Worm (Caenorhabditis elegans) whole organism, L4/young adult: Measurements from ENCODE around the gene F25B4.4.

Experiments
- W03F9.2 ChIP-seq: fragments of 150-350 bp; optimal IDR thresholded peaks from 2 replicates; lab custom pipeline; 2014; ENCODE audit warnings: missing biosample characterization, missing genetic modification characterization
- dao-5 ChIP-seq: sonication (generic microtip); optimal IDR thresholded peaks from 2 replicates; lab custom pipeline; 2016; ENCODE audit warnings: missing genotype, missing genetic modification characterization, moderate library complexity, missing compliant biosample characterization
- him-1 ChIP-seq: sonication (generic microtip); optimal IDR thresholded peaks from 2 replicates; lab custom pipeline; 2016; ENCODE audit warnings: missing genotype, missing genetic modification reagents, missing genetic modification characterization, missing compliant biosample characterization

The F25B4.4 gene

DNA sequence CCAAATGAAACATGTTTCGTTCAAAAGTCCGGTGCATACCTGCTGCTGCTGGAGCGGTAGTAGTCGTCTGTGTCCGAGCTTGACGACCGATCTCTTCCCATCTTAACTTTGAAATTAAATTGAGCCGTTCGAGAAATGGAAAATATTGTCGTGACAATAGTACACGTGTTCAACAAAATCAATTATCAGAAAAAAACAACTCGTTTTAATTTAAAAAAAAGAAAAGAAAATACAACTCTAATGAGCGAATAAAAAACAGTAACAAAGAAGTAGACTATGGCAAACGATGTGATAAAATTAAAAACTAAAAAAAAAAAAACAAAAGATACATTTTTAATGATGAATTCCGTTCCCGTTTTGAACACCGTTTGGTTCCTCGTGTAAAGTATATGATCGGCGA, 2.1 kb upstream of the F25B4.4 start, which contains the start of gene prp-39:
prp-39 (minus strand) TSS at position 101 of the 400 bp plus-strand sequence.
- TF ChIP-seq W03F9.2 (tag; lab: Kevin White, UChicago) (no peak), dao-5 (no peak), him-1 (tag; lab: Kevin White, UChicago) (no peak)

DNA sequence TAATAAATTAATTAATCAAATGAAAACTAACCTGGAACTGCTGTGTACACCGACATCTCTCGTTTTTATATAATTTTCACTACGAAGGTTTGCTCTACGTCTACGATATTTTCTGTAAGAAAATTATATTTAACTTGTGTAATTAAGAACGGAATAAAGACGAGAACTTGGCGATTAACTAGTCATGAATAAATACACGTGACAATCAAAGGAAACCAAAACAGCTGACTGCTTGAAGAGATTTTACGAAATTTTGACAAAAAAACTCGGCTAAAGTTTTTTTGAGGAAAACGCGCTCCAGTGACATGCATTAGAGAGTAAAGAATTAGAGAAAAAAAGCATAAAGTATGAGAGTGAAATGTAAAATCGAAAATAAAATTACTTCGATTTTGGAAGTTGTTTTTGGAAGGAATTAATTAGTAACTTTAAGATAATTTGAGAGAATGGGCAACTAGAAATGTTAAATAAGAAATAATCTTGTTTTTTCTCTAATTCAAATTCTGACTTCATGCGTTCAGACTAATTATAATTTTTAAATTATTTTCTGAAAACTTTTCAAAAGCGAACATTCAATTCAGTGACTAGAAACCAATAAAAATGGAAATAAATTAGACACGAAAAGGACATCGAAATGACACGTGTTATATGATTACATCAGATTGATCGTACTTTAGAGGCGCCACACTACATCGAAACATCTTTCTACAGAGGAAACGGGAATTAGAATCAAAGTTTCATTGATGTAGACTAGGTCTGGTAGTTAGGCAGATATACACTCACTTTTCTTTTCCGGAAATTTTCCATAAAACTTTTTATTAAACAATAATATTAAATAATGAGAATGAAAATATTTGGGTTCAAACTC, 2.7 kb downstream of the F25B4.4 start, which contains the start of gene F25B4.7:
F25B4.7 (minus strand) TSS at position 112 of the 865 bp plus-strand sequence.
- TF ChIP-seq W03F9.2 (tag; lab: Kevin White, UChicago), result no peak
- no peak for TF ChIP-seq dao-5
- no peak for TF ChIP-seq him-1 (tag; lab: Kevin White, UChicago)

DNA sequence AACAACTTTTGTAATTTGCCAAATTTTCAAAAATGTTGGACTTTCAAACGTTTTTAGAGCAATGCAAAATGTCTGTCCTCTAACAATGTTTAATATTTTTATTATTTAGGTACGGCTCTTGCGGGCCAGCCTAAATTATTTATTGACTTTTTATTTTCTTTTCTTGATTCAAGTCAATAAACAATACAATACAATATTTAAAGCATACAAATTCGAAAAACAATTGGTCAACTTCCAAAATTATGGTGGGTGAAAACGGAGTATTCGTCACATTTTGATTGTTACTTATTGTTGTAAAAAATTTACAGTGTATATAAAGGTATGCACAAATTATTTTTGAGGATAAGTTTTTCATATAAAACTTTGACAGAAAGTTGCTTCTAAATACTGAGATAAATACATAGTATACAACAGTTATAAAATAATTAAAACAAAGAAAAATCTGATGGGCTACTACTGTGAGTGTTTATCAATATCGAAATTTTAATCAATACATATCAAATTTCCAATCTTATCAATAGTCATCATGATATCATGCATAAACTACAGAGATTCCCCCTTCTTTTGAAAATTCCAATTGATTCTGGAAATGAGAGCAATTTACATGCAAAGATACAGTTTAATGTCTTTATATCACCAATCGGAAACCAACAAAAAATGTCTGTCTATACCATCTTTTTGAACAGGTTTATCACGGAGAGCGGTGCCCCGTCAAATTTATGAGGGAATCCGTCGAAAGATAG, 7.2 kb downstream of the F25B4.4 start, which contains the start of gene F25B4.8:
F25B4.8 (minus strand) TSS at position 51 of the 743 bp plus-strand sequence.
- no peak for TF ChIP-seq W03F9.2 (tag; lab: Kevin White, UChicago)
- no peak for TF ChIP-seq him-1 (tag; lab: Kevin White, UChicago)
- TF ChIP-seq dao-5, result no peak

DNA sequence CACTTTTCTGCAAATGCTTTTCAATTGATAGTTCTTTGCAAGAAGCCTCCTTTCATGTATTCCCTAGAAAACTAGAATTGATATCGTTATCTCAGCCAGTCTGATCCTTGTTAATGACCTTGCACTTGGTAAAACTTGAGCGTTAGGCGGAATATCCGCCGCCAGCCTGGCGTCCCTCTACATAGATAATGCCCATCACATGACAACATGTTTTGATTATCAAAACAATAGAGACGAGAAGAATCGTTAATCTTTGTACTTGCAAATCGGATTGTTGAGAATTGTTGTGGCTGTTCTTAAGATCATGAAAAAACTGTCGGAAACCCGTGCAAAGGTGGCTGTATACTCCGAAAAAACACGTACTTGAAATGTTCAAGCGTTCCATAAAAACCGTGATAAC, 8.9 kb downstream of the F25B4.4 start:
- TF ChIP-seq W03F9.2 (tag; lab: Kevin White, UChicago) (no peak), dao-5 (no peak), him-1 (tag; lab: Kevin White, UChicago) (no peak)

DNA sequence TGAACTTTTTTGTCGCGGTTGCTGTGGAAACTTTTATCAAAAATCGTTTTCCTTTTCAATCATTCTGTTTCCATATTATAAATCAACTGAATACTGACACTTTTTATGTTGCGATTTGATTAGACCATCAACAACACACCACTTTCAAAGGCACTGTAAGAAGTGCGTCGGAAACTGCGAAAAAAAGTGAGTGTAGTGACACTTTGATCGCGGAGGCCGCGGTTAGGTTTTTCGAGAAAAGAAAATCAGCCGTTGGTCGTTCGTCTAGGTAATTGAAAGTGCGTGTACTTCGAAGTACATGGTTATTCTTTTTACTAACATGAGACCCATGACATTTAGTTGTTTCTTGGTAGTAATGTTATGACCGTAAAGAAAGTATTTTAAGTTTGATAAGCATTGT, 11.0 kb downstream of the F25B4.4 start:
- TF ChIP-seq him-1 (tag; lab: Kevin White, UChicago) (no peak), W03F9.2 (tag; lab: Kevin White, UChicago) (no peak), dao-5 (no peak)

DNA sequence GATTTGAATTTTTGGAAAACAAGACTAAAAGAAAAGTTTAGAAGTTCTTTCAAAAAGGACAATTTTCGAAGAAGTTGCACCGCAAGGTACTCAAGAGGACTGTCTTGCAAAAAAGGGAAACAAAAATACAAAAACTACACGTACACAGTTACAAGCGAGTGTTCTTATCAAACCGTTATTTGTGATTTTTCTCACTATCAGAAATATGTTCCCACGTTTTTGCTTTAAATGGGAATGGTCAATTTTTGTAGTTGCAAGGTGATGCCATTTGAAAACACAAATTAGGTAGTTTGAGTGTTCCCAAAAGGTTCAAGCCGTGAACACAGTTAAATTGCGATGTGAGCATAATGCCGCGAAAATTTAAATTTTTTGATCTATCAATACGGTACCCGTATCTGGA, 11.5 kb downstream of the F25B4.4 start:
- TF ChIP-seq W03F9.2 (tag; lab: Kevin White, UChicago), result no peak
- TF ChIP-seq him-1 (tag; lab: Kevin White, UChicago), result no peak
- TF ChIP-seq dao-5, result no peak

DNA sequence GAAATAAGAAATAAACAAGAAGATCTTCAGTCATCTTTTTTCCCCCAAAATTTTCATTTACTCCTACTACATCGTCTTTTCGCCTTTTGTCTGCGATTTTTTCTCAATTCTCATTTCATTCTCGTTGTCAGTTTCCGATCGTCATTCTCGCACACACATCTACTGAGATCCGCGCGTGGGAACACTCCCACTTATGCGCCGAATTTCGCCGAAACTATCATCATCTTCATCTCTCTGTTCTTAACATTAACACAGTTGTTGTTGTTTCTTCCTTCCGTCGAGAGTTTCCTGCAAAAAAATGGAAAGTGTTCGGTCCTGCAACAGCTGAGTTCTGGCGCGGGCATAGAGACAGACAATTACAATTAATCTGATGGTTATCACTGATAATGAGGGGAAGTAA, 12.9 kb downstream of the F25B4.4 start:
- TF ChIP-seq him-1 (tag; lab: Kevin White, UChicago), result no peak
- no peak for TF ChIP-seq W03F9.2 (tag; lab: Kevin White, UChicago)
- no peak for TF ChIP-seq dao-5

DNA sequence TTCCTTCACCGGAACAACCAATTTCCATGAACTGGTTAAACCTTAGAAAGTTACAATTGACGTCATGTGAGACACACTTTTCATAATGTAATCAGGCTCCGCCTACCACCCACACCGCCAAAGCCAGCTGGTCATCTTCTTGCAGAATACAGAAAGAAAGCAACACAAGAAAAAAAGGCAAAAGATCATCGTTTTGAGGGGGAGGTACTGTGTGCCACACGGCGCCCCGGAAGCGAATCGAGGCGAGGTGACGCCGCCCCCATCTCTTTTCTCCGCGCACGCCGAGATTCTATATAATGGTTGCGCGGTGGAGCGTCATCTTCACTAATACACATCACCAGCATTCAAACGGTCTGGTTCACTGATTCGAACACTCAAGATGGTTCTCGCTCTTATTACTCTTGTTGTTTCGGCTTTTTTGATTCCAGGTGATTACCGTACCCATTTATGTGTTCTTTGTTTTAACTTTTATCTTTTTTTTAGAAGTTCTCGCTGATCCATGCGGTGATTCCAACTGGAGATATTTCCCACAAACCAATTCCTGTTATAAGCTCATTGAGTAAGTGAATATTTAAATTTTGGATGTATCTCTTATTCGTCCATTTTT, 15.3 kb downstream of the F25B4.4 start, which contains the start of gene clec-1:
clec-1 (plus strand) TSS at position 320 of the 607 bp plus-strand sequence.
- TF ChIP-seq him-1 (tag; lab: Kevin White, UChicago) (no peak), W03F9.2 (tag; lab: Kevin White, UChicago) (no peak), dao-5 (no peak)

DNA sequence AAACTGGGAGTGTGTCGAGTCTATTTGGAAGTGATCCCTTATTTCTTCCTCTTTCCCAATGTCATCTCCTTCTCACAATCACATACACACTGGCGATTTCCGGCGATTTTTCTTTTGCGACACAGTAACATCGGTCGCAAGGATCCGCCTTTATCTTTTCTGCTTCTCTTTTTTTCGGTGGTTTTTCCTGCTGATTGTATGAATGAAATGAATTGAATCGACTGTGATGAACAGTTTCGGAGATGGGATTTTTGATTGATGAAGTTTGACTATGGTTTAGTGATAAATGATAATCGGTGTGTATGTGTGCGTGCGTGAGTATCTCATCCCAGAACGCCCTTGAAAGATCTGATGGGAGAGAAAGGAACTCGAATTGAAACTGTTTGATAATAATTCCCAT, 16.4 kb downstream of the F25B4.4 start:
- TF ChIP-seq him-1 (tag; lab: Kevin White, UChicago), result no peak
- TF ChIP-seq dao-5, result no peak
- no peak for TF ChIP-seq W03F9.2 (tag; lab: Kevin White, UChicago)

DNA sequence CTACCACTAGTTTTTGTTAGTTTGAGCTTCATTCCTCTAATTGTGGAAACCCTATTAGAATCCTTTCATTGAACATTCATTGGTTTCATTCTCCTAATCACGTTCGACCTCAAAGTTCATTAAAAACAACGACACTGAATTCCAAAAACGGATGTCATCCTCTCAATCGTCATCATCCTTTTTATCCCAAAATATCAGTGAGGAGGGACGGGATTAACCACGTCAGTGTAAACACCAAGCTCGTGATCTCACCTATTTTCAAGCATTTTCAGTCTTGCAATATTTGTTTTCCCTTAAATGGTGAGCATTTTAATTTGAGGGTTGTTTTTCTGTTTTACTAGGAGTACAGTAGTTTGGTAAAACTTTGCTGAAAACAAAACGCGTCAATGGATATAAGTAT, 19.8 kb downstream of the F25B4.4 start:
- TF ChIP-seq dao-5 (no peak), him-1 (tag; lab: Kevin White, UChicago) (no peak), W03F9.2 (tag; lab: Kevin White, UChicago) (no peak)

DNA sequence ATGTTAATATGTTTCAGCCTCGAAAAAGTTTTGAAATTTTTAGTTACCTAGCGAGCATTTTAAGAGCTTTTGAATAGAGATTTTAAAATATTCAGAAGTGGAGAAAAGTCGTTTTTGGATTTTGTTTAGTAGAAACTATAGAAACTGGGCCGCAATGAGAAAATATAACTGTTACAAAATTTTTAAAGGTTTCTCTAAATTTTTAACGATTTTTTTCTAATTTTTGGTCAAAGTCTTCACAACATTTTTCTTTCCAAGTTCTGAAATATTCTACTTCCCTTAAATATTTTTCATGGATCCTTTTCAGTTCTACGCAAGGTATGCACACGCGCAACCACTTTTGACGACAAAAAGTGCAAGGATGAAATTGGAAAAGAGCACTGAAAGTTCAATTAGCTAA, 20.8 kb downstream of the F25B4.4 start, which contains the start of gene peli-1:
peli-1 (plus strand) TSS at position 301 of the 400 bp plus-strand sequence.
- no peak for TF ChIP-seq him-1 (tag; lab: Kevin White, UChicago)
- TF ChIP-seq dao-5, result no peak
- TF ChIP-seq W03F9.2 (tag; lab: Kevin White, UChicago), result no peak

DNA sequence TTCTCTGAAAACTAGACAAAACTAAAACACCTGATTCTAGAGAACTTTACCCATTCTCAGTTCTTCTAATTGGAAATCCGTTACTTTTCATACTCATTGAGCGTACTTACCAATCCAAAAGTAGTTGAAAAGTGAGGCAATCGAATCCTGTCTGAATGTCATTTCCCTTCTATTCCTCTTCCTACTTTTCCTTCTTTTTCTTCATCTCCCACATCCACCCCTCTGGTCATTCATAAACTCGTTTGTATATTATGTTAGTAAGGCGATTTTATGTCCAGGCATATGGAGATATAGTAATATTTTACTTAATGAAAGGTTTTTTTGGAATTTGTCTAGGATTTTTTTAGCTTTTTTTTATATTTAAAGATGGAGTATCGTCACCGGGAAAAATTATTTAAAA, 23.7 kb downstream of the F25B4.4 start:
- TF ChIP-seq W03F9.2 (tag; lab: Kevin White, UChicago) (no peak), him-1 (tag; lab: Kevin White, UChicago) (no peak), dao-5 (no peak)

DNA sequence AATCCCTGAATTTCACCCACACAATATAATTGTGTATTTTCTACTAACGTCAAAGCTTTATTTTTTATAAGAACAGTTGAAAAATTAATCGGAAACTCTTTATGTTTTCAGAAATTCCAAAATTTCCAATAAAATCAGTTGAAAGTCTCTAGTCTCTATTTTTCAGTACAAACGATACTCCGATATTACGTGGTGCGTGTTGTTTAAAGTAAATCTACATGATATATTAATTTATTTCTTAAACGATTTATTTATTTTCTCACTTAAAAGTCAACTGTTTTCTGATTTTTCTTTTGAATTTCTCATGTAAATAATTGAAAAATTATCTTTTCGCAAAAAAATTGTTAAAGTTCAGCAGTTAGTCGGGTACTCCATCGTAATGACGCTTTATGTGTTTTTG, 27.5 kb downstream of the F25B4.4 start:
- TF ChIP-seq him-1 (tag; lab: Kevin White, UChicago) (no peak), dao-5 (no peak), W03F9.2 (tag; lab: Kevin White, UChicago) (no peak)
